Worm (Caenorhabditis elegans): Measurements from ENCODE around the gene eyg-1.

The eyg-1 gene

ce11 chrII:9778495-9778894, 49.3 kb downstream of the eyg-1 start:
- TF ChIP-seq npax-4 (tag; optimal IDR thresholded peaks at IDR 0.05): no peak
- no peak for TF ChIP-seq fkh-10 (GFP tag; optimal IDR thresholded peaks at IDR 0.05)
- TF ChIP-seq pha-4 (tag; optimal IDR thresholded peaks at IDR 0.05): no peak
- no peak for TF ChIP-seq K02D7.2 (tag; optimal IDR thresholded peaks at IDR 0.05)
- no peak for TF ChIP-seq tbx-2 (tag; optimal IDR thresholded peaks at IDR 0.05)
- no peak for TF ChIP-seq fkh-6 (tag; optimal IDR thresholded peaks at IDR 0.05)
- no peak for TF ChIP-seq gmeb-2 (tag; optimal IDR thresholded peaks at IDR 0.05)
- no peak for TF ChIP-seq hlh-30 (tag; optimal IDR thresholded peaks at IDR 0.05; ENCODE audit: insufficient read depth)
